Worm (Caenorhabditis elegans): ENCODE data around the gene ech-8.

ech-8 gene

ce11 chrIV:10245666-10246210 is 6.8 kb upstream of the ech-8 start, which contains the start of gene F01G10.10 (continued):
- TF ChIP-seq isw-1 (GFP tag; IDR thresholded peaks at IDR 0.05) (no peak), lin-35 (GFP tag; optimal IDR thresholded peaks at IDR 0.05) (peak in 1 of 2 experiments; percentile 25), swsn-7 (tag; optimal IDR thresholded peaks at IDR 0.05) (no peak), zip-4 (GFP tag; optimal IDR thresholded peaks at IDR 0.05) (no peak), fos-1 (tag; optimal IDR thresholded peaks at IDR 0.05) (no peak), ceh-82 (tag; optimal IDR thresholded peaks at IDR 0.05) (no peak)

- peak; percentile 48 for TF ChIP-seq pqm-1 (tag; optimal IDR thresholded peaks at IDR 0.05)
- peak; percentile 15 for TF ChIP-seq unc-130 (tag; optimal IDR thresholded peaks at IDR 0.05)
- peak; percentile 10 for TF ChIP-seq snu-23 (GFP tag; optimal IDR thresholded peaks at IDR 0.05)
- TF ChIP-seq dpl-1 (GFP tag; optimal IDR thresholded peaks at IDR 0.05): peak in 1 of 3 experiments; percentile 17
- peak; percentile 67 for TF ChIP-seq elt-2 (tag; optimal IDR thresholded peaks at IDR 0.05)
- peak in 5 of 6 experiments; percentile 56 to 81 (median 68) for TF ChIP-seq elt-3 (tag; optimal IDR thresholded peaks at IDR 0.05)
- TF ChIP-seq nhr-90 (tag; optimal IDR thresholded peaks at IDR 0.05; ENCODE audit: poor library complexity): no peak
- no peak for TF ChIP-seq nhr-77 (tag; optimal IDR thresholded peaks at IDR 0.05)
- TF ChIP-seq hlh-4 (tag; optimal IDR thresholded peaks at IDR 0.05): no peak
- peak in 1 of 2 experiments; percentile 28 for TF ChIP-seq lin-35 (GFP tag; optimal IDR thresholded peaks at IDR 0.05)
- no peak for TF ChIP-seq zag-1 (tag; optimal IDR thresholded peaks at IDR 0.05)
- TF ChIP-seq nhr-71 (tag; optimal IDR thresholded peaks at IDR 0.05): peak; percentile 4
- no peak for TF ChIP-seq hpl-2 (GFP tag; optimal IDR thresholded peaks at IDR 0.05)
- TF ChIP-seq isw-1 (GFP tag; IDR thresholded peaks at IDR 0.05): no peak
Observed at ce11 chrIV:10243276-10243675, 4.3 kb upstream of the ech-8 start, which contains the start of gene tkt-1. Gene tkt-1, plus strand, starts transcription at chrIV:10243612.

- TF ChIP-seq swsn-7 (tag; optimal IDR thresholded peaks at IDR 0.05) (peak; percentile 1), C16A3.4 (tag; optimal IDR thresholded peaks at IDR 0.05) (peak; percentile 21), nhr-77 (tag; optimal IDR thresholded peaks at IDR 0.05) (peak; percentile 11), nhr-19 (GFP tag; conservative IDR thresholded peaks at IDR 0.05) (0 out of 2 replicates have a peak, but pooled peaks have one; percentile 14), efl-3 (GFP tag; optimal IDR thresholded peaks at IDR 0.05) (no peak), lin-13 (GFP tag; optimal IDR thresholded peaks at IDR 0.05) (peak; percentile 4), F16B12.6 (tag; optimal IDR thresholded peaks at IDR 0.05) (no peak), nhr-85 (tag) (peak; percentile 75), mep-1 (tag; optimal IDR thresholded peaks at IDR 0.05) (peak; percentile 41), pag-3 (tag; optimal IDR thresholded peaks at IDR 0.05; ENCODE audit: borderline replicate concordance, insufficient read depth) (no peak), blmp-1 (tag; optimal IDR thresholded peaks at IDR 0.05) (peak; percentile 72), alr-1 (tag; optimal IDR thresholded peaks at IDR 0.05; ENCODE audit: borderline replicate concordance) (no peak), ces-1 (GFP tag; optimal IDR thresholded peaks at IDR 0.05) (no peak), lir-3 (tag; optimal IDR thresholded peaks at IDR 0.05; ENCODE audit: poor library complexity) (peak; percentile 40), ceh-90 (tag; optimal IDR thresholded peaks at IDR 0.05) (peak; percentile 61), elt-3 (tag; optimal IDR thresholded peaks at IDR 0.05) (peak in 1 of 6 experiments; percentile 7), nhr-71 (tag; optimal IDR thresholded peaks at IDR 0.05) (peak; percentile 44), xbp-1 (tag; optimal IDR thresholded peaks at IDR 0.05) (peak; percentile 8), sox-4 (tag; optimal IDR thresholded peaks at IDR 0.05) (no peak), tbx-2 (tag; optimal IDR thresholded peaks at IDR 0.05) (peak; percentile 49), lin-35 (GFP tag; optimal IDR thresholded peaks at IDR 0.05) (peak; percentile 81 to 91), isw-1 (GFP tag; IDR thresholded peaks at IDR 0.05) (no peak), rnt-1 (tag; optimal IDR thresholded peaks at IDR 0.05) (peak; percentile 61), efl-1 (optimal IDR thresholded peaks at IDR 0.05) (peak; percentile 83 to 92), efl-1 (GFP tag; optimal IDR thresholded peaks at IDR 0.05 in 1 of 2) (peak; percentile 86 to 98), nhr-20 (tag; optimal IDR thresholded peaks at IDR 0.05) (peak; percentile 57), hlh-4 (tag; optimal IDR thresholded peaks at IDR 0.05) (no peak), snu-23 (GFP tag; optimal IDR thresholded peaks at IDR 0.05) (peak; percentile 45), skn-1 (tag; optimal IDR thresholded peaks at IDR 0.05) (peak; percentile 50), lin-14 (GFP tag; optimal IDR thresholded peaks at IDR 0.05) (peak; percentile 52), unc-130 (tag; optimal IDR thresholded peaks at IDR 0.05) (peak; percentile 41), dpl-1 (GFP tag; optimal IDR thresholded peaks at IDR 0.05) (peak; percentile 71 to 87 (median 85)), lsy-2 (tag; optimal IDR thresholded peaks at IDR 0.05) (peak in 1 of 2 experiments; percentile 55)
Observed at ce11 chrIV:10242458-10243123, 3.6 kb upstream of the ech-8 start.

All from whole organism, L1 larva.